Worm (Caenorhabditis elegans) whole organism, L1 larva: Measurements from ENCODE around the gene pqn-67.

ENCODE experiments used
- C16A3.4 ChIP-seq: fragments of 150-350 bp; optimal IDR thresholded peaks from 2 replicates; lab custom pipeline; 2014; ENCODE audit warnings: missing biosample characterization, missing genetic modification characterization
- Y116A8C.19 ChIP-seq: sonication (generic microtip); optimal IDR thresholded peaks from 2 replicates; lab custom pipeline; 2016; ENCODE audit warnings: missing compliant biosample characterization, missing genetic modification characterization, borderline replicate concordance
- elt-3 ChIP-seq, 6 experiments: fragments of 150-350 bp in 1 of 6; sonication (generic microtip); optimal IDR thresholded peaks; 2 replicates each; lab custom pipeline; 2017 to 2018; ENCODE audit warnings: missing biosample characterization in 6 of 6, missing genetic modification characterization in 6 of 6, inconsistent platforms in 1 of 6
- hlh-4 ChIP-seq: sonication (generic microtip); optimal IDR thresholded peaks from 2 replicates; lab custom pipeline; 2016; ENCODE audit warnings: mild to moderate bottlenecking, missing genetic modification characterization, missing compliant biosample characterization
- nhr-12 ChIP-seq: sonication (generic microtip); optimal IDR thresholded peaks from 2 replicates; lab custom pipeline; 2017; ENCODE audit warnings: missing biosample characterization, missing genetic modification characterization
- skn-1 ChIP-seq: fragments of 150-350 bp; optimal IDR thresholded peaks from 2 replicates; lab custom pipeline; 2014; ENCODE audit warnings: missing biosample characterization, missing genetic modification characterization
- tbx-2 ChIP-seq: sonication (generic microtip); optimal IDR thresholded peaks from 2 replicates; lab custom pipeline; 2016; ENCODE audit warnings: missing genetic modification characterization, missing compliant biosample characterization

DNA sequence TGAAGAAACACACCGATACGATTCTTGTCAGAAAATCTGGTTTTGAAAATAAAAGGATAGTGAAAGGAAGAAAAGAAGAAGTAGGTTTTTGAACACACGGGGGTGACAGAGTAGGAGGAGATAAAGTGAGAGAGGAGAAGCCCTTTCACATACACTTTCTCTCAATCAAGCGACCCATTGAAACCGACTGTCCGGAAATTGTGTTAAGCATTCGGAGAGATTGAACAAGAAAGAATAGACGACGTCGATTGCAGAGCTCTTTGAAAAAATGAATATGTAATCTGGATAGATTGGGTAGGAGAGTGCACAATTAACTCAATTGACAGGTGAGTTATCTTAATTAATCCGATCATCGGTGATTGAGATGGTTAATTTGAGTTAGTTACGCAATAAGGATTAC is 22.9 kb upstream of the pqn-67 start:
- TF ChIP-seq Y116A8C.19 (tag; lab: Kevin White, UChicago) (no peak), nhr-12 (tag; lab: Kevin White, UChicago) (no peak), C16A3.4 (tag; lab: Kevin White, UChicago) (no peak), hlh-4 (tag; lab: Kevin White, UChicago) (no peak), tbx-2 (tag; lab: Kevin White, UChicago) (no peak), skn-1 (tag; lab: Kevin White, UChicago) (no peak), elt-3 (tag; optimal IDR thresholded peaks at IDR 0.05; lab: Kevin White, UChicago) (no peak)
